Worm (Caenorhabditis elegans) whole organism, mixed stage, embryonic: ENCODE measurements around the gene rsf-1.

Experiments
- M03D4.4 ChIP-seq: sonication (generic microtip); optimal IDR thresholded peaks from 2 replicates; lab custom pipeline; 2017; ENCODE audit warnings: mild to moderate bottlenecking, missing genetic modification characterization, missing compliant biosample characterization
- bed-3 ChIP-seq: fragments of 200-800 bp; sonication (Bioruptor generic); optimal IDR thresholded peaks from 3 replicates; lab custom pipeline; 2018; ENCODE audit warnings: mild to moderate bottlenecking, missing genetic modification characterization, moderate library complexity, missing compliant biosample characterization
- blmp-1 ChIP-seq: fragments of 150-350 bp; optimal IDR thresholded peaks from 2 replicates; lab custom pipeline; 2014; ENCODE audit warnings: missing biosample characterization, missing genetic modification characterization
- ceh-39 ChIP-seq: fragments of 150-350 bp; optimal IDR thresholded peaks from 2 replicates; lab custom pipeline; 2014; ENCODE audit warnings: missing biosample characterization, missing genetic modification characterization
- ceh-43 ChIP-seq: fragments of 200-800 bp; sonication (Bioruptor generic); optimal IDR thresholded peaks from 2 replicates; lab custom pipeline; 2018; ENCODE audit warnings: mild to moderate bottlenecking, missing genetic modification characterization, moderate library complexity, missing compliant biosample characterization
- ceh-83 ChIP-seq: fragments of 200-800 bp; sonication (Bioruptor generic); optimal IDR thresholded peaks from 2 replicates; lab custom pipeline; 2018; ENCODE audit warnings: mild to moderate bottlenecking, missing genetic modification characterization, missing compliant biosample characterization
- ces-1 ChIP-seq: fragments of 150-350 bp; optimal IDR thresholded peaks from 2 replicates; lab custom pipeline; 2014; ENCODE audit warnings: missing biosample characterization, missing genetic modification reagents, missing genetic modification characterization
- cnd-1 ChIP-seq: fragments of 200-800 bp; sonication (Bioruptor generic); optimal IDR thresholded peaks from 2 replicates; lab custom pipeline; 2018; ENCODE audit warnings: mild to moderate bottlenecking, missing genetic modification characterization, missing compliant biosample characterization
- drap-1 ChIP-seq: fragments of 200-800 bp; sonication (Bioruptor generic); optimal IDR thresholded peaks from 3 replicates; lab custom pipeline; 2018; ENCODE audit warnings: mild to moderate bottlenecking, missing genetic modification characterization, missing compliant biosample characterization
- elt-1 ChIP-seq: sonication (generic microtip); optimal IDR thresholded peaks from 2 replicates; lab custom pipeline; 2017; ENCODE audit warnings: missing genetic modification characterization, mild to moderate bottlenecking, missing compliant biosample characterization, antibody characterized with exemption, moderate library complexity, borderline replicate concordance; ENCODE audit not compliant: insufficient read depth
- elt-3 ChIP-seq: fragments of 150-350 bp; optimal IDR thresholded peaks from 2 replicates; lab custom pipeline; 2014; ENCODE audit warnings: missing biosample characterization, missing genetic modification characterization
- flh-1 ChIP-seq: fragments of 200-800 bp; sonication (Bioruptor generic); optimal IDR thresholded peaks from 2 replicates; lab custom pipeline; 2018; ENCODE audit warnings: mild to moderate bottlenecking, missing genetic modification characterization, moderate library complexity, missing compliant biosample characterization
- ham-2 ChIP-seq: fragments of 200-800 bp; sonication (Bioruptor generic); optimal IDR thresholded peaks from 2 replicates; lab custom pipeline; 2018; ENCODE audit warnings: mild to moderate bottlenecking, missing genetic modification characterization, missing compliant biosample characterization
- hlh-1 ChIP-seq: fragments of 150-350 bp; optimal IDR thresholded peaks from 2 replicates; lab custom pipeline; 2014; ENCODE audit warnings: missing biosample characterization, missing genetic modification reagents, missing genetic modification characterization
- lin-13 ChIP-seq: fragments of 150-350 bp; optimal IDR thresholded peaks from 2 replicates; lab custom pipeline; 2014; ENCODE audit warnings: missing biosample characterization, missing genetic modification characterization
- lin-32 ChIP-seq: fragments of 200-800 bp; sonication (Bioruptor generic); optimal IDR thresholded peaks from 2 replicates; lab custom pipeline; 2018; ENCODE audit warnings: mild to moderate bottlenecking, missing genetic modification characterization, missing compliant biosample characterization
- lsy-2 ChIP-seq: fragments of 150-350 bp; optimal IDR thresholded peaks from 2 replicates; lab custom pipeline; 2014; ENCODE audit warnings: missing biosample characterization, missing genetic modification characterization
- mab-5 ChIP-seq: fragments of 150-350 bp; optimal IDR thresholded peaks from 2 replicates; lab custom pipeline; 2014; ENCODE audit warnings: missing biosample characterization, missing genetic modification characterization
- mep-1 ChIP-seq: fragments of 150-350 bp; optimal IDR thresholded peaks from 2 replicates; lab custom pipeline; 2017; ENCODE audit warnings: missing biosample characterization, missing genetic modification reagents, missing genetic modification characterization, inconsistent platforms
- mls-2 ChIP-seq: sonication (generic microtip); optimal IDR thresholded peaks from 2 replicates; lab custom pipeline; 2016; ENCODE audit warnings: mild to moderate bottlenecking, missing genetic modification characterization, moderate library complexity, missing compliant biosample characterization
- nhr-12 ChIP-seq: fragments of 150-350 bp; optimal IDR thresholded peaks from 2 replicates; lab custom pipeline; 2014; ENCODE audit warnings: missing biosample characterization, missing genetic modification characterization
- nhr-2 ChIP-seq: fragments of 150-350 bp; optimal IDR thresholded peaks from 2 replicates; lab custom pipeline; 2014; ENCODE audit warnings: missing biosample characterization, missing genetic modification characterization
- nhr-237 ChIP-seq: fragments of 150-350 bp; optimal IDR thresholded peaks from 2 replicates; lab custom pipeline; 2014; ENCODE audit warnings: missing biosample characterization, missing genetic modification characterization
- nhr-28 ChIP-seq: fragments of 150-350 bp; optimal IDR thresholded peaks from 2 replicates; lab custom pipeline; 2014; ENCODE audit warnings: missing biosample characterization, missing genetic modification characterization
- nhr-76 ChIP-seq: sonication (generic microtip); optimal IDR thresholded peaks from 2 replicates; lab custom pipeline; 2017; ENCODE audit warnings: missing biosample characterization, missing genetic modification characterization
- pha-4 ChIP-seq: fragments of 150-350 bp; optimal IDR thresholded peaks from 2 replicates; lab custom pipeline; 2018; ENCODE audit warnings: missing biosample characterization, missing genetic modification reagents, missing genetic modification characterization
- sem-2 ChIP-seq: fragments of 200-800 bp; sonication (Bioruptor generic); optimal IDR thresholded peaks from 2 replicates; lab custom pipeline; 2018; ENCODE audit warnings: mild to moderate bottlenecking, missing genetic modification characterization, missing compliant biosample characterization
- snpc-4 ChIP-seq: fragments of 150-350 bp; optimal IDR thresholded peaks from 2 replicates; lab custom pipeline; 2014; ENCODE audit warnings: missing biosample characterization, missing genetic modification characterization
- sptf-1 ChIP-seq: sonication (generic microtip); optimal IDR thresholded peaks from 2 replicates; lab custom pipeline; 2017; ENCODE audit warnings: mild to moderate bottlenecking, missing genetic modification characterization, moderate library complexity, missing compliant biosample characterization
- tbx-8 ChIP-seq: fragments of 200-800 bp; sonication (Bioruptor generic); optimal IDR thresholded peaks from 2 replicates; lab custom pipeline; 2018; ENCODE audit warnings: mild to moderate bottlenecking, missing genetic modification characterization, moderate library complexity, missing compliant biosample characterization
- unc-120 ChIP-seq: sonication (generic microtip); optimal IDR thresholded peaks from 2 replicates; lab custom pipeline; 2017; ENCODE audit warnings: missing genetic modification characterization, missing compliant biosample characterization; ENCODE audit not compliant: poor library complexity, severe bottlenecking
- unc-39 ChIP-seq: fragments of 150-350 bp; optimal IDR thresholded peaks from 2 replicates; lab custom pipeline; 2014; ENCODE audit warnings: missing biosample characterization, missing genetic modification characterization
- unc-62 ChIP-seq: fragments of 150-350 bp; optimal IDR thresholded peaks from 2 replicates; lab custom pipeline; 2014; ENCODE audit warnings: missing biosample characterization, missing genetic modification reagents, missing genetic modification characterization
- zip-8 ChIP-seq: fragments of 150-350 bp; optimal IDR thresholded peaks from 2 replicates; lab custom pipeline; 2014; ENCODE audit warnings: missing biosample characterization, missing genetic modification characterization
- ztf-11 ChIP-seq: fragments of 150-350 bp; optimal IDR thresholded peaks from 2 replicates; lab custom pipeline; 2014; ENCODE audit warnings: missing biosample characterization, missing genetic modification characterization

rsf-1 gene

ce11 chrII:11343300-11343869 lies 37.2 kb downstream of the rsf-1 start, which contains the start of gene lgc-20:
TSS of gene lgc-20 (minus strand) at chrII:11343610.
- TF ChIP-seq drap-1 (GFP tag; lab: Kevin White, UChicago) (no peak), flh-1 (GFP tag; lab: Kevin White, UChicago) (no peak), pha-4 (tag; lab: Kevin White, UChicago) (no peak), lin-13 (tag; lab: Kevin White, UChicago) (no peak), ham-2 (no peak), nhr-237 (tag; lab: Kevin White, UChicago) (no peak), unc-62 (GFP tag; lab: Kevin White, UChicago) (no peak), hlh-1 (tag; lab: Kevin White, UChicago) (no peak), unc-39 (tag; lab: Kevin White, UChicago) (no peak), unc-120 (tag; lab: Kevin White, UChicago) (no peak), sem-2 (no peak), ceh-39 (tag; lab: Kevin White, UChicago) (no peak), elt-1 (tag; lab: Kevin White, UChicago) (no peak), nhr-28 (tag; lab: Kevin White, UChicago) (no peak), nhr-12 (tag; lab: Kevin White, UChicago) (no peak), ces-1 (GFP tag; lab: Kevin White, UChicago) (no peak)
- TF ChIP-seq, all 35 proteins: peak for 0

DNA sequence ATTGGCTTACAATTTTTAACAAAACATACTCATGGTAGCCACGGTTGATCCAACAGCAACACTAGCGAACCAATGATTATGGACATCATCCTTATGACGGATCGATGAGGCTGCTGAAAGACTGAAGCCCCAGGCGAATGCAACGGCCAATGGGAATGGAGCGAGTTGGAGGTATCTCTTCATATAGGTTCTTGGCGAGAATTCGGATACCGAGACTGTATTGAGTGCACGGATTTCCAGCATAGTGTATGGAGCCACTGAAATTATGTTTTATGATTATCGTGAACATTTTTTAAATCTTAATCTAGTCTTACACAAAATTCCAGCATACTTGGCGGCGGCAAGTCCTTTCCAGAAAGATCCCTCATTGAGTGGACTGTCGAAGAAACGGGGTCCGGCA lies 38.4 kb downstream of the rsf-1 start:
- no peak for TF ChIP-seq elt-3 (tag; lab: Kevin White, UChicago)
- no peak for TF ChIP-seq ces-1 (GFP tag; lab: Kevin White, UChicago)
- no peak for TF ChIP-seq mab-5 (tag; lab: Kevin White, UChicago)
- no peak for TF ChIP-seq nhr-237 (tag; lab: Kevin White, UChicago)
- TF ChIP-seq pha-4 (tag; lab: Kevin White, UChicago) = no peak
- no peak for TF ChIP-seq flh-1 (GFP tag; lab: Kevin White, UChicago)
- TF ChIP-seq nhr-2 (tag; lab: Kevin White, UChicago) = no peak
- TF ChIP-seq tbx-8 (GFP tag; lab: Kevin White, UChicago) = no peak
- no peak for TF ChIP-seq snpc-4 (tag; lab: Kevin White, UChicago)
- TF ChIP-seq ham-2 = no peak
- TF ChIP-seq lsy-2 (tag; lab: Kevin White, UChicago) = no peak
- TF ChIP-seq elt-1 (tag; lab: Kevin White, UChicago) = no peak
- no peak for TF ChIP-seq drap-1 (GFP tag; lab: Kevin White, UChicago)

DNA sequence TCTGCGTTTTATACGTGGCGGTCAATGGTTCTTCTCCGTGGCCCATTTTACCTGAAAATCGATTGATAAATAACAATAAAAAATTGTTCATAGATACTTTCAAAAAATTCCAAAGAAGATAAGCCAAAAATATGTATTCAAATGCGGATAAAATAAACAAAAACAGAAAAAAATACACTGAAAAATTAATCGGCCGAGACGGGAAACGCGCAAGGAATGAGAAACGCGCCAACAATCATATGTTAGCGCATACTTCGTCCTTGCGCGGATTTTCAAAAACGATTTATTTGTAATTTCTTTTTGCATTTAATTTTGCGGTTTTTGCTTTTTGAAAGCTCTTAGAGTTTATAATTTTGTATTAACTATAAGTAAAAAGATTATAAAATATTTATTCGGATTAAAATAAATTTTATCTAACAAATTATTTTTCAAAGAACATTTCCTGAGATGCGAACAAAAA lies 39.4 kb downstream of the rsf-1 start, which contains the start of gene nduf-11:
nduf-11 (minus strand) TSS at position 51 of the 460 bp plus-strand sequence.
- TF ChIP-seq nhr-2 (tag; lab: Kevin White, UChicago) (no peak), nhr-237 (tag; lab: Kevin White, UChicago) (peak; percentile 78), hlh-1 (tag; lab: Kevin White, UChicago) (peak; percentile 42), cnd-1 (no peak), unc-62 (GFP tag; lab: Kevin White, UChicago) (peak; percentile 3), M03D4.4 (tag; lab: Kevin White, UChicago) (peak; percentile 77), ceh-83 (GFP tag; lab: Kevin White, UChicago) (no peak), elt-1 (tag; lab: Kevin White, UChicago) (no peak), ceh-39 (tag; lab: Kevin White, UChicago) (no peak), lin-13 (tag; lab: Kevin White, UChicago) (peak; percentile 62), zip-8 (tag; lab: Kevin White, UChicago) (no peak), sem-2 (no peak), blmp-1 (no peak), elt-3 (tag; lab: Kevin White, UChicago) (no peak), mls-2 (peak; percentile 36), ces-1 (GFP tag; lab: Kevin White, UChicago) (peak; percentile 63), nhr-12 (tag; lab: Kevin White, UChicago) (no peak), tbx-8 (GFP tag; lab: Kevin White, UChicago) (no peak), ceh-43 (GFP tag; lab: Kevin White, UChicago) (peak; percentile 70), nhr-76 (tag; lab: Kevin White, UChicago) (no peak), nhr-28 (tag; lab: Kevin White, UChicago) (no peak), lsy-2 (tag; lab: Kevin White, UChicago) (peak; percentile 86), snpc-4 (tag; lab: Kevin White, UChicago) (no peak), ham-2 (no peak), bed-3 (GFP tag; lab: Kevin White, UChicago) (peak; percentile 10), drap-1 (GFP tag; lab: Kevin White, UChicago) (no peak), mep-1 (peak; percentile 86), unc-39 (tag; lab: Kevin White, UChicago) (no peak), unc-120 (tag; lab: Kevin White, UChicago) (peak; percentile 15), ztf-11 (tag; lab: Kevin White, UChicago) (no peak), sptf-1 (tag; lab: Kevin White, UChicago) (peak; percentile 78), pha-4 (tag; lab: Kevin White, UChicago) (peak; percentile 64), mab-5 (tag; lab: Kevin White, UChicago) (no peak), flh-1 (GFP tag; lab: Kevin White, UChicago) (no peak), lin-32 (no peak)
